Worm (Caenorhabditis elegans) whole organism, late embryonic: ENCODE results near the gene K07C11.10.

Experiments
- ama-1 ChIP-seq: fragments of 150-350 bp; optimal IDR thresholded peaks from 2 replicates; lab custom pipeline; 2014
- ceh-19 ChIP-seq: fragments of 200-800 bp; sonication (Bioruptor generic); optimal IDR thresholded peaks from 2 replicates; lab custom pipeline; 2018; ENCODE audit warnings: mild to moderate bottlenecking, missing genetic modification characterization, missing compliant biosample characterization
- che-1 ChIP-seq: sonication (generic microtip); optimal IDR thresholded peaks from 2 replicates; lab custom pipeline; 2016; ENCODE audit warnings: mild to moderate bottlenecking, missing genetic modification characterization, missing compliant biosample characterization
- dmd-4 ChIP-seq: sonication (generic microtip); optimal IDR thresholded peaks from 2 replicates; lab custom pipeline; 2016; ENCODE audit warnings: borderline replicate concordance, missing genetic modification characterization, missing compliant biosample characterization
- dve-1 ChIP-seq: sonication (generic microtip); optimal IDR thresholded peaks from 2 replicates; lab custom pipeline; 2017; ENCODE audit warnings: antibody characterized with exemption, mild to moderate bottlenecking, missing genetic modification characterization, missing compliant biosample characterization
- hlh-30 ChIP-seq: sonication (generic microtip); optimal IDR thresholded peaks from 2 replicates; lab custom pipeline; 2017; ENCODE audit warnings: antibody characterized with exemption, missing genetic modification characterization, missing compliant biosample characterization; ENCODE audit not compliant: insufficient read depth
- nfya-1 ChIP-seq: sonication (generic microtip); optimal IDR thresholded peaks from 2 replicates; lab custom pipeline; 2017; ENCODE audit warnings: missing genetic modification characterization, mild to moderate bottlenecking, missing compliant biosample characterization, antibody characterized with exemption, moderate library complexity
- pha-4 ChIP-seq: fragments of 150-350 bp; optimal IDR thresholded peaks from 2 replicates; lab custom pipeline; 2018; ENCODE audit warnings: missing biosample characterization, missing genetic modification reagents, missing genetic modification characterization
- ref-2 ChIP-seq: sonication (generic microtip); optimal IDR thresholded peaks from 2 replicates; lab custom pipeline; 2016; ENCODE audit warnings: missing genetic modification characterization, missing compliant biosample characterization
- sox-2 ChIP-seq: fragments of 200-800 bp; sonication (Bioruptor generic); IDR thresholded peaks from 2 replicates; pipeline ENCODE4 v1.3.6; 2022; ENCODE audit warnings: missing genetic modification reagents, missing genetic modification characterization, missing compliant biosample characterization
- sox-4 ChIP-seq: sonication (generic microtip); optimal IDR thresholded peaks from 2 replicates; lab custom pipeline; 2017; ENCODE audit warnings: mild to moderate bottlenecking, missing genetic modification characterization, inconsistent platforms, missing compliant biosample characterization
- tbx-2 ChIP-seq: sonication (generic microtip); optimal IDR thresholded peaks from 2 replicates; lab custom pipeline; 2016; ENCODE audit warnings: missing genetic modification characterization, missing compliant biosample characterization

DNA sequence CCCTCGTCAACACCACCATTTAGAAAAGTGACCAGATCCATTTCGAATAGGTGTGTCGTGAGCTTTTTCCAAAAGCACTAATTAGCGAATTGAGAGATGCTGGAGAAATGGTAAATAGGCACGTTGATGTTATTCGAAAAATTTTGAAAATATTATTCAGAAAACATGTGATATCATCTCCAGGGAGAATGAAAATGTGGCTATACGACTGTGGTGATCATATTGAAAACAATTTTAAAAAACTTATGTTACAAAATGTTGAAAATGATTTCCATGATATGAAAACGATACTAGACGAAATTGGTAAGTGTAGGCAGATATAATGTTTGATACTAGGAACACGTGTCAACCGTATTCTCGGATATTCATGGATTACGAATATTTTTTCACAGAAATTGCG, at the start of gene K07C11.10:
- TF ChIP-seq sox-2 (GFP tag; lab: Robert Waterston, UW) (no peak), che-1 (no peak), tbx-2 (tag; lab: Kevin White, UChicago) (no peak), dmd-4 (tag; lab: Kevin White, UChicago) (no peak), ceh-19 (GFP tag; lab: Kevin White, UChicago) (no peak), ref-2 (tag; lab: Kevin White, UChicago) (no peak), hlh-30 (no peak), ama-1 (lab: Kevin White, UChicago) (no peak), sox-4 (tag; lab: Kevin White, UChicago) (no peak), nfya-1 (tag; lab: Kevin White, UChicago) (no peak), pha-4 (no peak), dve-1 (tag; lab: Kevin White, UChicago) (no peak)
